Worm (Caenorhabditis elegans): ENCODE data around the gene M163.8.

The M163.8 gene

ce11 chrX:14447498-14447897 is 37.4 kb upstream of the M163.8 start:
- TF ChIP-seq lin-15B (tag; optimal IDR thresholded peaks at IDR 0.05) (no peak), R02D3.7 (tag; optimal IDR thresholded peaks at IDR 0.05) (no peak), ceh-82 (tag; optimal IDR thresholded peaks at IDR 0.05) (no peak)

ce11 chrX:14447910-14448309 is 37.0 kb upstream of the M163.8 start, which contains the start of gene jmjd-3.2:
jmjd-3.2 (plus strand) TSS chrX:14448210.
- TF ChIP-seq nhr-12 (tag; optimal IDR thresholded peaks at IDR 0.05) (no peak), tbx-2 (tag; optimal IDR thresholded peaks at IDR 0.05) (no peak), snpc-4 (tag; optimal IDR thresholded peaks at IDR 0.05) (no peak), elt-1 (tag; optimal IDR thresholded peaks at IDR 0.05) (no peak), ceh-9 (tag; optimal IDR thresholded peaks at IDR 0.05) (no peak), egl-27 (tag; optimal IDR thresholded peaks at IDR 0.05) (no peak), ztf-4 (tag; optimal IDR thresholded peaks at IDR 0.05) (no peak), sea-2 (GFP tag; optimal IDR thresholded peaks at IDR 0.05) (no peak), pqm-1 (tag; optimal IDR thresholded peaks at IDR 0.05) (no peak), nhr-23 (tag; optimal IDR thresholded peaks at IDR 0.05) (no peak), fkh-10 (GFP tag; optimal IDR thresholded peaks at IDR 0.05) (no peak), ztf-11 (tag; optimal IDR thresholded peaks at IDR 0.05) (no peak), nfya-1 (tag; optimal IDR thresholded peaks at IDR 0.05; ENCODE audit: insufficient read depth) (no peak), nhr-67 (tag; optimal IDR thresholded peaks at IDR 0.05) (no peak)

- TF ChIP-seq nhr-43 (tag; optimal IDR thresholded peaks at IDR 0.05; ENCODE audit: poor library complexity, severe bottlenecking): no peak
- TF ChIP-seq lin-15B (tag; optimal IDR thresholded peaks at IDR 0.05): no peak
- TF ChIP-seq mml-1 (tag; optimal IDR thresholded peaks at IDR 0.05): no peak
- no peak for TF ChIP-seq snpc-4 (tag; optimal IDR thresholded peaks at IDR 0.05)
- no peak for TF ChIP-seq nhr-23 (tag; optimal IDR thresholded peaks at IDR 0.05)
Measured at ce11 chrX:14453735-14454134, 31.2 kb upstream of the M163.8 start, which contains the start of gene F23D12.7. F23D12.7 (minus strand) TSS chrX:14453835.

DNA sequence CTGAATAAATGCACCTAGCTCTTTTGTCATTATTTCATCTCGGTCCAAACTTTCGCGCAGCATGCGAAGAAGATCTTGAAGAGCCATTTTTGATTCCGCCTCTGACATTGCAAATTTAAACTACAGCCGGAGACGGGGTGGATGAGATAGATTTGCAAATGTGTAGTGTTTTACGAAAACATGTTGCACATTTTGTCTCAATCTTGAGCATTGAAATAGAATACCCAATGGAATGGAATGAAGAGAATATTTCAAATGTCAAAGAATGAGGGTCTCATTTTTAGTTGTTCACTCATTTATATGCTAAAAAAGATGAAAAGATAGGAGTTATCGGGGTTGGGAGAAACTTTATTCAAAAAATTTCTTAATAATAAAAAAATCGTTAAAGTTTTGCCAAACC is 29.5 kb upstream of the M163.8 start, which contains the start of gene Y66C5A.1:
Gene Y66C5A.1 (minus strand): TSS at position 101 of the 400 bp plus-strand sequence.
- no peak for TF ChIP-seq daf-12 (tag; optimal IDR thresholded peaks at IDR 0.05)
- no peak for TF ChIP-seq zag-1 (tag; optimal IDR thresholded peaks at IDR 0.05)
- no peak for TF ChIP-seq egl-5 (tag; optimal IDR thresholded peaks at IDR 0.05)
- no peak for TF ChIP-seq nhr-43 (tag; optimal IDR thresholded peaks at IDR 0.05; ENCODE audit: poor library complexity, severe bottlenecking)
- TF ChIP-seq ceh-9 (tag; optimal IDR thresholded peaks at IDR 0.05): no peak
- no peak for TF ChIP-seq nhr-23 (tag; optimal IDR thresholded peaks at IDR 0.05)
- no peak for TF ChIP-seq eor-1 (tag; optimal IDR thresholded peaks at IDR 0.05)
- TF ChIP-seq unc-62 (GFP tag; optimal IDR thresholded peaks at IDR 0.05): no peak
- TF ChIP-seq elt-1 (tag; optimal IDR thresholded peaks at IDR 0.05): no peak
- TF ChIP-seq tbx-2 (tag; optimal IDR thresholded peaks at IDR 0.05): no peak
- TF ChIP-seq pqm-1 (tag; optimal IDR thresholded peaks at IDR 0.05): no peak
- TF ChIP-seq aly-2 (tag; optimal IDR thresholded peaks at IDR 0.05): no peak
- no peak for TF ChIP-seq nhr-12 (tag; optimal IDR thresholded peaks at IDR 0.05)
- TF ChIP-seq mml-1 (tag; optimal IDR thresholded peaks at IDR 0.05): no peak
- TF ChIP-seq unc-39 (tag; optimal IDR thresholded peaks at IDR 0.05): no peak
- no peak for TF ChIP-seq ceh-16 (tag; optimal IDR thresholded peaks at IDR 0.05)
- TF ChIP-seq elt-2 (tag; optimal IDR thresholded peaks at IDR 0.05): no peak
- no peak for TF ChIP-seq hmg-11 (tag; optimal IDR thresholded peaks at IDR 0.05)
- no peak for TF ChIP-seq ceh-82 (tag; optimal IDR thresholded peaks at IDR 0.05)
- no peak for TF ChIP-seq nhr-67 (tag; optimal IDR thresholded peaks at IDR 0.05)

DNA sequence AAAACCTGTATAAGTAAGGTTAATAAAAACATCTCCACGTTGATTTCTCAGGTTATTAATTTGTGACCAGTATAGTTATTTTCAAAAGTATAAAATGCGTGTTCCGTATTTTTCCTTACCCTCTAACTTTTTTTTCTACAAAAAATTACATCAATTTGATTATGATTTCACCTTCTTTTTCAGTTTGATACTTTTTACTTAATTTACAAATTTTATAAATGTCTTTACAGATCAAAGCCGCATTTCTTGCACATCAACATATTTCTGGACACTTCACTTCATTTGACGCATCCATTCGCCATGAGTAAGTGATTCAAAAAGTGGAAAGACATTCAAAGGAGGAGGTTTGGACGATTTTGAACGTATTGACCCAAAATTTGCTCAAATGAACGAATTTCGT is 24.5 kb upstream of the M163.8 start, which contains the start of gene Y66C5A.2:
Gene Y66C5A.2 (plus strand): TSS at position 301 of the 400 bp plus-strand sequence.
- TF ChIP-seq elt-1 (tag; optimal IDR thresholded peaks at IDR 0.05): no peak

ce11 chrX:14464513-14464912 is 20.4 kb upstream of the M163.8 start, which contains the start of gene M163.7:
M163.7 (plus strand) TSS chrX:14464813.
- no peak for TF ChIP-seq mdl-1 (tag; optimal IDR thresholded peaks at IDR 0.05)
- TF ChIP-seq eor-1 (tag; optimal IDR thresholded peaks at IDR 0.05): no peak
- no peak for TF ChIP-seq aly-2 (tag; optimal IDR thresholded peaks at IDR 0.05)
- no peak for TF ChIP-seq unc-62 (GFP tag; optimal IDR thresholded peaks at IDR 0.05)
- TF ChIP-seq lsy-12 (tag; optimal IDR thresholded peaks at IDR 0.05): no peak
- TF ChIP-seq elt-1 (tag; optimal IDR thresholded peaks at IDR 0.05): no peak
- no peak for TF ChIP-seq hmg-11 (tag; optimal IDR thresholded peaks at IDR 0.05)
- no peak for TF ChIP-seq lin-39 (tag; optimal IDR thresholded peaks at IDR 0.05)
- no peak for TF ChIP-seq ztf-4 (tag; optimal IDR thresholded peaks at IDR 0.05)
